Fruit fly (Drosophila melanogaster): ENCODE data around the gene CG34126.

The CG34126 gene

DNA sequence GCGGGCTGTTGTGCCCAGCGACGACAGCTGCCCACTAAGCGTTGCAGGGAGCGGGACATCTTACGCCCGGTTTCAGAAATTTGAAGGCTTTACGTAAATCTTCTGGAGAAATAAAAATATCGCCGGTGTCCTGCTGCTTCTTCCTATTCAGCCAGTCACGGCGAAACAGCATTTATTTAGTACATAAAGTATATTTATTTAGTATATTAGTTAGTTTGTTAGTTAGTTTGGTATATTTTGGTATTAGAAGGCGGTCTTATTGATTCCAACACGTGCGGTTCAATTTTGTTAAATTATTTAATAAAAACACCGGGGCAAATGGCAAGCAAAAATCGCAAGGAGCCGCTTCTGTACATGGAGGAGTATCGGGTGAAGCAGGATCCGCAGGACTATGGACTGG is 12.6 kb upstream of the CG34126 start, which contains the start of the genes Scox and Polr1C:
TSS of gene Scox (minus strand) at position 169 of the 400 bp plus-strand sequence.
TSS of gene Polr1C (plus strand) at position 238 of the 400 bp plus-strand sequence.
- TF ChIP-seq CG17801 (GFP tag; optimal IDR thresholded peaks at IDR 0.05; ENCODE audit: partially characterized antibody): no peak

DNA sequence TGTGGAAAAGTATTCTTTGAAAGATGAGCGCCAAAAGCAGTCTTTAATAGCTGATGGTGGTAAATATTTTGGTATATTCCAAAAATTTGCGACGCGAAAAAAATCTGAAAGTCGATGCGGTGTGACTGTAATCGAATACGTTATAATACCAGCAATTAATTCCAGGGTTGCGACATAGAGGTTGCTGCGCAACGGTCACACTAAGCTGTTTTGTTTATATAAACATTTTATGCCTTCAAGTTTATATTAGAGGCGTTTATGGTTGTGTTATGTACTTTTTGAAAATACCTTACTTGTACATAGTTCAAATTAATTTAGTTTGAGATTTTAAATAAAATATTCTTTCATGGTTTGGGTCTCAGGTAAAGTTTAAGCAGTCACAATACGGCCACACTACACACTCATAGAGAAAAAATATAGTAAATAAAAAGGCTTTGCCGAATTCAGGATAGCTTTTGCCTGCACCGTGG is 10.1 kb upstream of the CG34126 start, which contains the start of gene CG14043:
TSS of gene CG14043 (plus strand) at position 374 of the 470 bp plus-strand sequence.
- peak; percentile 7 for TF ChIP-seq CG17801 (GFP tag; optimal IDR thresholded peaks at IDR 0.05; ENCODE audit: partially characterized antibody)

DNA sequence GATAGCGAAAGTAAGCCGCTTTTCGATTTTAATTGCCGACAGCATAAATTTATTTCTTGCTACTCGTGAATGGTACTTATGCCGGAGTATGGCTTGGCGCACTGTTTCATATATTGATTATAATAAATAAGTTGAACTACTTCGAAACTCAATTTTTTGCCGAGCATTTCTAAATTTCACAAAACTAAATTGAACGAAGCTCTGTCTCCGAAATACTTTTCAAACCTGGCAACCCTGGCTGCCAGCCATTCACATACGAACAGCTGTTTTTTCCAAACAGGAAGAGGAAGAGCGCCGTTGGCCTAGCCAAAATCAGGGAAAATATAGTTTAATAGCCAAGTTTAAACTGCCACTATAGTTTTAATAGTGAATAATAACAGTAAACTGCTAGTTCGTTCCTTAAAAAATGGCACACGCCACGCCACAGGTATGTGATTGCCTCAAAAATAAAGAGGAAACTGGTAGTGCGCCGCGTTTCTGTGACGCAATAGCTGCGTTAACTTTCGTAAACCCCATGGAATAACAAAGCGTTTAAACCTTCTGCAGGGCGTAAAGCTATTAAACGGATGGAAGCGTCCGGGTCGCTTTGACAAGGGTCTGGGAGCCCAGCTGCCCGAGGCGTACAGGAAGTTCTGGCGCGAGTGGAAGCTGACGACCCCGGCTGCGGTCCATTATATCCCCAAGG is 7.5 kb upstream of the CG34126 start, which contains the start of gene mRpL28:
TSS of gene mRpL28 (plus strand) at position 246 of the 685 bp plus-strand sequence.
- peak; percentile 10 for TF ChIP-seq CG17801 (GFP tag; optimal IDR thresholded peaks at IDR 0.05; ENCODE audit: partially characterized antibody)

DNA sequence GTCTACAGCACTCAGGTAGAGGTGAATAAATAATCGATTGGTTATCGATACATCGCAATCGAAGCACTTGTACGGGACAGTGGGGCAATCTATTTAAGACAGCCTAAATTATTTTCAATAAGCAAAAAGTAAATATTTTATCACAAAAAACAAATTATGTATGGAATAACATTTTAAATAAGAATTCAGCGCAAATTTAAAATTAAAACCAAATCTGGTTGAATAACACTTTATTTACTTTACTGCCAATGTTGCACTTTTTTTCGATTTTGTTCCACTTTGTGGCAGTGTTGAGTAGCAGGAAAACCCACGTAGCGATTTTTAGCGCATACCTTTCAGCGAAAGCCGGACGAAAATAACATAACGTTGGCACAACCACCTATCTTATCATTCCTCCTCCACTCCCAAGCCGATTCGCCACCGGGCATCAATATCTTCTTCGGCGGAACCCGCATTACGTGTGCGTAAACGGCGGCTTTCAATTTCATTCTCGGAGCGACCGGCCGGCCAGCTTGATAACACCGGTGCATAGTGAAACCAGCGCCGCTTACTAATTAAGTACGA is 4.3 kb upstream of the CG34126 start, which contains the start of the genes Gmd and CG3792:
TSS of gene Gmd (minus strand) at position 36 of the 564 bp plus-strand sequence.
TSS of gene CG3792 (plus strand) at position 325 of the 564 bp plus-strand sequence.
- peak; percentile 94 for TF ChIP-seq CG17801 (GFP tag; optimal IDR thresholded peaks at IDR 0.05; ENCODE audit: partially characterized antibody)

DNA sequence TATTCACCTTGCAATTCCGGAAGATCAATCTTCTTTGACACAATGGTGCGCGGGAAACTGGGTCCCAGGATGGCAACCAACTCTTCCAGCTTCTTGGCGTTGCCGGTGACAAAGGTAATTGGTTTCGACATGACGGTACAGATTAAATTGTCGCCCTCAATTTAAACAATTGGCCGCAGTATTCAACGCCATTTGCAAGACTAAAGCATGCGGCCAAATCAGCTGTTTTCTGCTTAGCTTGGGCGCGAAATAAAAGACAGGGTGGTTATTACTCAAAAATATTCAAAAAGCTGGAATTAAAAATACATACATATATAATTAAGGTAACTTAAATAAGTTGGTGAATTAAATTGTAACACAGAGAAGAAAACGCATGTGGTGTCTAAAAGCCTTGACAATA is 2.3 kb upstream of the CG34126 start, which contains the start of gene CG8891:
TSS of gene CG8891 (minus strand) at position 242 of the 400 bp plus-strand sequence.
- TF ChIP-seq CG17801 (GFP tag; optimal IDR thresholded peaks at IDR 0.05; ENCODE audit: partially characterized antibody): no peak

DNA sequence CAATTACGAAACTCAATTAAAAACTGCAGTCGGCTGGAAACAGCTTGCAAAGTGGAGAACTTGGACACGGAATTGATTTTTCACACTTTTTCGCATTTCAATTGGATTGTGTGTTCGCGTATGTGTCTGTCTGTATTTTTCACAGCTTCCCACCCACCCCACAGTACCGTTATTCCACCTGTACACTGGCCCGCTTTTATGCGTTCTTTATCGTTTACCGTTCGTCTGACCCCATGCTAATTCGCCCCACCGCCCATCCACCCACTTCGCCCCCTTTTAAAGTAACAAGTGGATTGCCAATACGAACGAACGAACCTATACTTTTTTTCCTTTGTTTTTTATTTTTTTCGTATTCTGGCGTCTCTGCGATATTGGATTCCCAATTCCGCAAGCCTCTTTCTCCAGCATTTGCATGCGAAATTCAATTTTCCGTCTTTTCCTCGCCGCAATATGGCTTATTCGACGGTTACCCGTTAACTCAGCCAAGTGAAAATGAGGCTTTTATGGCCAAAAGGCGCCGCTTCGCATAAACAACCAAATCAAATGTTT is 758 bp downstream of the CG34126 start:
- no peak for TF ChIP-seq CG17801 (GFP tag; optimal IDR thresholded peaks at IDR 0.05; ENCODE audit: partially characterized antibody)

DNA sequence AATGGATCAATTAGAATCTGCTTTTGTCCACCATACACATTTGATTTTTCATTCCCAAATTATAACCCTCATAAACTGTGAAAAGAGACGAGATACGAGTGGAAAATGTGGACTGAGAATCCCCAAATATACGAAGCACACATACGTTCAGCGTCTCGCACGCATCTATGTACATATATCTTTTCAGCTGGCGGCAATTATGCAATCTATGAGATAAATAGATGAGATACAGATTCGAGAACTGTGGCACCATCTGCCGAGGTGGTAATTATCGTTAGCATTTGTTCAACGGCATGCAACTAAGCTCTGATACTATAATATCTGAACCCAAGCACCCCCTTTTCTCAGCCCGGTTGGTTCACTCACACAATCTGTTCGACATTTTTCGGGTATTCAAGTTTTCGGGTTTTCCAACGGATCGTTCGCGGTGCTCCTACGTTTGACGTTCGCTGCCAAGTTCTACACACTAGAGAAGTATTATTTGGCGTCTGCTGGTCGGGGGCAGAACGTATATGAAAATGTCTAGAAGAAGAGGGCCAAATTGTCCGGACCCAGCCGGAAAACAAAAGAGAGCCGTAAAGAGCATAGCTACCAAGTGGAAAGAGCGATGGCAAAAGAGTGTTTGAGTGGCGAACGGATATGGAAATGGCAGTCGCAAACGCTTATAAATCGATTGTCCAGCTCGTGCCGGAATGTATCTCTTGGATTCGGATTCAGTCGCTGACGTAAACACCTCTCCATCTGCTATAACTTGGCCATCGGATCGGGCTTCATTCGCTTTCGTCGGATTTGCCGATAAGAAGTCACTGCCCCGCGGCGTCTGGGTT is 13.8 kb downstream of the CG34126 start:
- TF ChIP-seq CG17801 (GFP tag; optimal IDR thresholded peaks at IDR 0.05; ENCODE audit: partially characterized antibody): no peak

DNA sequence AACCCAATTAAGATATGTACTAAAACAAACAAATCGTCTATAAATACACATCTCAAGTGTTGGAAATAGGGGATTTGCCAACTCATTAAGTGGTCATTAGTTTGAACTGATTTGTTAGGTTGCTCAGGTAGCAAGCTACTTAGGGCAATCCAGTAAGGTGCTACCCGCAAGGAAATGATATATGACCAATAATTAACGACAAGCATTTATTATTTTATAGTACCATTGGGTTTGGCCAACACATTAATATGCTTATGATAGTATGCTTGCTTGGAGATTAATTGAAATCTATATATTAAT is 14.4 kb downstream of the CG34126 start:
- no peak for TF ChIP-seq CG17801 (GFP tag; optimal IDR thresholded peaks at IDR 0.05; ENCODE audit: partially characterized antibody)

DNA sequence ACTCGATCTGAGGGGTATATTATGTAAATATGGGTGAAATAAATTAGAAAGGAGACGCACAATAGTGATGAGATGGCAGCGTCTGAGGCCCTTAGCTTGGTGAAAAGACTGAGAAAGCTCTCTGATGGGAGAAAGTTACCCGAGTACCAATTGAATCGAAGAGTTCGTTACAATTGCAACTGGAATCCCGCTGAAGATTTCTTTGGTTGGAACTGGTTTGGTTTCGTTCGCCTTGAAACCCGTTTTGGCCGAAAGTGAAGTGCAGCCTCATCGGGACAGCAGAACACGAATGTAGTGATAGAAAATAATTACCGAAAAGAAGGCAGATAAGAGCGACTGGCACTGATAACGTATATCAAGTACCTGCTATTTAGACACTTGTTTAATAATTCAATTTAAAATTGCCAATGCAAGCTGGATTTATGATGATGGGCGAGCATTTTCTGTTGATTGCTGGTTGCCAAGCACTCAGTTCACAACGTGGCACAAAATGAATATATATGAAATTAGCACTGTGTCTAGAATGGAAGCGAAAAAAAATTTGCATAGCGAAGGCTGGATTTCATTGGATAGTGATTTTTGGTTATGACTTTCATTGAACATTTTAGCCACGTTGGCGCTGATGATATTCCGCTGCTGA is 15.0 kb downstream of the CG34126 start:
- TF ChIP-seq CG17801 (GFP tag; optimal IDR thresholded peaks at IDR 0.05; ENCODE audit: partially characterized antibody): no peak

DNA sequence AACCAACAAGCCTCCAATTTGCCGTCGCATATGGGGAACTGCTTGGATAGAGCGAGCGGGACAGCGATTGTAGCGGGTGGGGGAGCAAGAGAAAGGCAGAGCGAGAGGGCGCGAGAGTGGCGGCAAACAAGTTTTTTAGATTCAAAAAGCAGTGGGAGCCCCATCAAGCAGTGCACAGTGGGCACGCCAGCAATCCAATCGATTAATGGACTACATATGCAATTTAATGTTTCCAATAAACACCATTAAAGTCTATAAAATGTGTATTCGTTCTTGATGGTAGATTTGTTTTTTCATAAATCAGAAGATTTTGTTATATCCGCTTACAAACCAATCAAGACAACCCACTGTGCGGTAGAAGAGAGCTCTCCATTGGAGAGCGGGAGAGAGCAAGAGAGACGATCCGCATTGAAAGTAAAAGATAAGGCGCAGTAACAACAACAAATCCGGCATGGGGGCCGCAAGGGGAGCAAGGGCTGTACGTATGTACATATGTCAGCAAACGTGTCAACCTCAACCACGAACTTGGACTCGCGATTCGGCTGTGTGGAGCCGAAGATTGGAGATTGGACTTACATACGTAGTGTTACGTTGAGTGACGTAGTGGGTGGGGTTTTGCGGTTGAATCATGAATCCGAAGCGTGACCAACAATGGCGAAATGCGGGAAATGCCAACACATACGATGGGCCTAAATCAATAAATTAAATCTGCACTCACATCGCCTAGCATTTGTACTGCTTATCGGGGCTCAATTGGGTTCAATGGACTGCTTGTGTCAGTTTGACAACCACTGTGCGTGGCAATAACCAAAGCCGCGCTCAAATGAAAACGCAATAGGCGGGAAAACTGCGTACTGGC is 16.2 kb downstream of the CG34126 start:
- TF ChIP-seq CG17801 (GFP tag; optimal IDR thresholded peaks at IDR 0.05; ENCODE audit: partially characterized antibody): peak; percentile 93

DNA sequence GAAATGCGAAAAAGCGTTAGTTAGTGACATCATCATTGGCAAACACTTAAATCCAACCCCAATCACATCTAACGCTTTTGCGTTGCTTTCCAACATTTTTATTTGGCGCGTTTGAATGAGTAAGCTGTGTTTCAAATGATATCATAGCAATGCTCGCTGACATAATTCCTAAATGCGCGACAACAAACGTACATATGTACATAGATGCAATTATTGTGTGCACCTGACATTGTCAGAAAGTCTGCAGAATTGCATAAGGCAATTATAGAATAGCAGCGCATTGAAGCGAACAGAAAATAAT is 16.8 kb downstream of the CG34126 start:
- no peak for TF ChIP-seq CG17801 (GFP tag; optimal IDR thresholded peaks at IDR 0.05; ENCODE audit: partially characterized antibody)

DNA sequence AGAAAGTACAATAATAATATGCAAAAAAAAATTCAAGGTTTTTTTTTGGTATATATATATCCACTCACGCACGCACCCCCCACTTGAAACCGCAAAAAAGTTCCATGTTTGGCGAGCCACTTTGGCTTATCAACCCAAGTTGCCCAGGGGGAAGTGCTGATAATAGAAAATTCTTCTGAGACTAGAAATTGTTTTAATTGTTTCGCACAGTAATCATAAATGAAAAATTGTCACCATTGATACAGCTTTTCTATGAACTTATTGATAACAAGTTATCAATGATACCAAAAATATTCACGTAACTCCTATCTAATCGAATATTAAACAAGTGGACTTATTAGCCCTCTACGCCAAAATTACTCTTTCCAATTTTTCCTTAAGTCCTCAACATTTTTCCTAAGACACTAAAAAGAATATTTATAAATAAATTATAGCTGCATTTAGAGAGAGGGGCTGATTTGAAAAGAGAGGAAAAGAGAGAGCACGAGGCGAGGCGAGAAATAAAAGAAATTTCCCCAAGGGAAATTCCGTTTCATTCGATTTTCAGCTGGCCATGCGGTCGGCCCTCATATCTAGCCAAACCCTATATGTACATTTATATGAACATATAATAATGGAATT is 17.3 kb downstream of the CG34126 start:
- no peak for TF ChIP-seq CG17801 (GFP tag; optimal IDR thresholded peaks at IDR 0.05; ENCODE audit: partially characterized antibody)

DNA sequence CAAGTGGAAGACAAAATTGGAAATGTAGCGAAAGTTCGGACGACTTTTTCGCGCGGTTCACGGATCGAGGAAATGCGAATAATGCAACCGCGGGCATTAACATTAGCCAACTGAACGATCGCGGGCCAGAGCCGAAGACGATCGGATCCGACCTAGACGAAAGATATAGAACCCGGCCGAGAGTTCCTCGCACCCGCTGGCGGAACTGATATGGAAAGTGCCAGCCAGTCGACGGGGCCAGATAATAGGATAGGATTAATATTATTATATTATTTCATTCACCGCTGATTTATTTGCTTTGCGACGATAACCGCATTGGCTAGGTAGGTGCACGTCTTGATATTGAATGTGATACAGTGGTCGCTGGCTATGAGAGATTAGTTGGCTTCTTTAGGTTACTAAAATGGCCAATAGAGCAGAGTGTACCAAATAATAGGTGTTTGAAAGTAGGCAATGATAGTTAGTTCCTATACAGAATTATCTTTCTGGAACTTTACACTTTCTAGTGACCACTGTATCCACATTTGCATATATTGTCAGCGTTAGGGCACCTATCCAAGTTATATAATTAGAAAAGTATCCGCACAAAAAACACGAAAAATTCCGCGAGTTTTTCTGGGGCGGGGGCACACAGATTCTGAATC is 18.1 kb downstream of the CG34126 start:
- peak; percentile 77 for TF ChIP-seq CG17801 (GFP tag; optimal IDR thresholded peaks at IDR 0.05; ENCODE audit: partially characterized antibody)
